Worm (Caenorhabditis elegans): ENCODE results near the gene srh-234.

- TF ChIP-seq hnd-1 (tag; optimal IDR thresholded peaks at IDR 0.05) = no peak
- TF ChIP-seq ama-1 (optimal IDR thresholded peaks at IDR 0.05) = no peak
- TF ChIP-seq ets-7 (tag; optimal IDR thresholded peaks at IDR 0.05) = no peak
- TF ChIP-seq aly-1 (tag; optimal IDR thresholded peaks at IDR 0.05) = no peak
- TF ChIP-seq ceh-13 (GFP tag; optimal IDR thresholded peaks at IDR 0.05) = no peak
These were observed 29.7 kb upstream of the srh-234 start, which contains the start of gene cyp-33A1 for ce11 chrV:7681388-7681787.
